Worm (Caenorhabditis elegans) whole organism, L3 larva: ENCODE measurements around the gene kdp-1.

Source experiments
- aly-2 ChIP-seq: fragments of 150-350 bp; optimal IDR thresholded peaks from 2 replicates; lab custom pipeline; 2014; ENCODE audit warnings: missing biosample characterization, missing genetic modification characterization
- ceh-16 ChIP-seq: sonication (generic microtip); optimal IDR thresholded peaks from 2 replicates; lab custom pipeline; 2017; ENCODE audit warnings: missing biosample characterization, missing genetic modification characterization
- nhr-11 ChIP-seq: fragments of 150-350 bp; optimal IDR thresholded peaks from 2 replicates; lab custom pipeline; 2014; ENCODE audit warnings: missing biosample characterization, missing genetic modification characterization
- nhr-25 ChIP-seq: sonication (generic microtip); optimal IDR thresholded peaks from 2 replicates; lab custom pipeline; 2017; ENCODE audit warnings: missing biosample characterization, missing genetic modification characterization
- nhr-76 ChIP-seq: fragments of 150-350 bp; sonication (generic microtip); optimal IDR thresholded peaks from 5 replicates; lab custom pipeline; 2014; ENCODE audit warnings: missing biosample characterization, missing genetic modification characterization

- no peak for TF ChIP-seq nhr-25 (tag; lab: Kevin White, UChicago)
- no peak for TF ChIP-seq ceh-16 (tag; lab: Kevin White, UChicago)
- TF ChIP-seq aly-2 = no peak
- no peak for TF ChIP-seq nhr-11 (tag; lab: Kevin White, UChicago)
- TF ChIP-seq nhr-76 (tag; lab: Kevin White, UChicago) = no peak
These were observed 340 bp upstream of the kdp-1 start for ce11 chrIV:13299648-13300047.
